Worm (Caenorhabditis elegans): Measurements from ENCODE around the gene Y39A3CL.4.

Gene Y39A3CL.4

DNA sequence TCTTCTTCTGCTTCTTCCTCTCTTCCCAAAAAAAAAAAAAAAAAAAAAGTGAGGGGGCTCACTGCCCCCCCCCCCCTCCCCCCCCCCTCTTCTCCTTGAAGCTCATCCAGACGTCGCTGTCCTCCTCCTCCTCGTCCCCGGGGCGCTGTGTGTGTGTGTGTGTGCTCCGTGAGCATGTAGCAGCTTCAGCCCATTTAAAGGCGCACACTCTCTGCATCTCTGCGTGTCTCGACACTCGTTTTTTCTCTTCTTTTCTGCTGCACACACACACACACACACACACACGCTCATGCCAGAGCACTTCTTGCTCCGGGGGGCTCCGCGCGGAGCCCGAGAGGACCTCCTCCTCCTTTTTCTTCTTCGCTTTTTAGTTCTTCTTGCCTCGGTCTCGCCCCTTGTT is 7.9 kb upstream of the Y39A3CL.4 start (continued):
- TF ChIP-seq dve-1 (tag; optimal IDR thresholded peaks at IDR 0.05; ENCODE audit: insufficient read depth) (peak; percentile 6), ama-1 (optimal IDR thresholded peaks at IDR 0.05) (no peak), mxl-2 (GFP tag; conservative IDR thresholded peaks at IDR 0.05) (no peak), D1046.2 (GFP tag; IDR thresholded peaks at IDR 0.05) (no peak), set-16 (GFP tag; IDR thresholded peaks at IDR 0.05) (peak; percentile 98), nhr-6 (tag; optimal IDR thresholded peaks at IDR 0.05) (no peak), mdt-29 (GFP tag; IDR thresholded peaks at IDR 0.05) (no peak), ZK337.2 (GFP tag; IDR thresholded peaks at IDR 0.05) (no peak), unc-39 (tag; optimal IDR thresholded peaks at IDR 0.05) (no peak), R02D3.7 (tag; optimal IDR thresholded peaks at IDR 0.05) (no peak), pqm-1 (tag; optimal IDR thresholded peaks at IDR 0.05) (no peak), nhr-77 (tag; optimal IDR thresholded peaks at IDR 0.05) (no peak), T20F7.1 (GFP tag; optimal IDR thresholded peaks at IDR 0.05) (no peak), nhr-28 (tag; optimal IDR thresholded peaks at IDR 0.05) (no peak), lin-15B (tag; optimal IDR thresholded peaks at IDR 0.05) (no peak), ceh-28 (tag; optimal IDR thresholded peaks at IDR 0.05) (no peak), ceh-44 (GFP tag; IDR thresholded peaks at IDR 0.05) (no peak), lin-1 (GFP tag; IDR thresholded peaks at IDR 0.05) (no peak), lsy-2 (tag; optimal IDR thresholded peaks at IDR 0.05) (peak; percentile 36 to 76), ctbp-1 (GFP tag; IDR thresholded peaks at IDR 0.05) (peak; percentile 66; the same call in 1 of the 2 replicates), nhr-48 (tag; optimal IDR thresholded peaks at IDR 0.05) (no peak), F49E8.2 (tag; optimal IDR thresholded peaks at IDR 0.05; ENCODE audit: borderline replicate concordance) (no peak), F26F4.8 (GFP tag; conservative IDR thresholded peaks at IDR 0.05) (no peak), nhr-111 (GFP tag; optimal IDR thresholded peaks at IDR 0.05) (no peak), spr-1 (tag; optimal IDR thresholded peaks at IDR 0.05) (no peak), hlh-30 (tag; optimal IDR thresholded peaks at IDR 0.05; ENCODE audit: insufficient read depth) (peak; percentile 64)

DNA sequence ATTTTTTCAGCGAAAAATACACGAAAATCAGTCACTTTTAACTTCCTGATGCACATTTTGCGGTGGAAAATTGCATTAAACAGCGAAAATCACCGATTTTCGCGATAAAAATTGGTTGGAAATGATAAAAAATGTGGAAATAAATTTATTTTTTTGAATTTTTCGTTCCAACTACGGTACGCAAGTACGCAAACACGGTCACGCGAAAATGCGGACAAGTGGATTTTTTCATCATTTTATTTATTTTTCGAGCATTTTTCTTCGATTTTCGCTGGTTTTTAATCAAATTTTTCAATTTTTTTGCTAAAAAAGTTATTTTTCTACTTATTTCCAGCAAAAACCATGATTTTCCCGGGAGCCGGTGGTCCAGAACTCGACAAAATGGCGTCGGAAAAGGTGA is 401 bp downstream of the Y39A3CL.4 start, which contains the start of gene Y39A3CL.3:
Gene Y39A3CL.3, plus strand, starts transcription at position 335 of the 400 bp plus-strand sequence.
- peak; percentile 58 to 97 for TF ChIP-seq lsy-2 (tag; optimal IDR thresholded peaks at IDR 0.05)
- TF ChIP-seq zfp-2 (tag; optimal IDR thresholded peaks at IDR 0.05), result no peak
- no peak for TF ChIP-seq lin-38 (GFP tag; IDR thresholded peaks at IDR 0.05)
- no peak for TF ChIP-seq D1046.2 (GFP tag; IDR thresholded peaks at IDR 0.05)
- TF ChIP-seq ceh-32 (tag; optimal IDR thresholded peaks at IDR 0.05; ENCODE audit: poor library complexity), result no peak
- TF ChIP-seq daf-8 (GFP tag; IDR thresholded peaks at IDR 0.05), result no peak
- no peak for TF ChIP-seq dmd-8 (GFP tag; IDR thresholded peaks at IDR 0.05)
- peak; percentile 58 for TF ChIP-seq mes-2 (tag; optimal IDR thresholded peaks at IDR 0.05; ENCODE audit: poor library complexity, severe bottlenecking)
- TF ChIP-seq lin-15B (tag; optimal IDR thresholded peaks at IDR 0.05), result no peak
- TF ChIP-seq nhr-6 (tag; optimal IDR thresholded peaks at IDR 0.05), result no peak
- no peak for TF ChIP-seq duxl-1 (tag; optimal IDR thresholded peaks at IDR 0.05; ENCODE audit: poor library complexity)
- no peak for TF ChIP-seq vab-7 (GFP tag; IDR thresholded peaks at IDR 0.05)
- no peak for TF ChIP-seq jun-1 (tag; optimal IDR thresholded peaks at IDR 0.05)
- TF ChIP-seq php-3 (GFP tag; IDR thresholded peaks at IDR 0.05), result no peak
- TF ChIP-seq spr-3 (GFP tag; optimal IDR thresholded peaks at IDR 0.05), result no peak
- no peak for TF ChIP-seq fkh-10 (GFP tag; optimal IDR thresholded peaks at IDR 0.05)
- TF ChIP-seq skn-1 (tag; optimal IDR thresholded peaks at IDR 0.05), result no peak
- TF ChIP-seq lin-1 (GFP tag; IDR thresholded peaks at IDR 0.05), result no peak
- TF ChIP-seq Y105C5A.15 (GFP tag; IDR thresholded peaks at IDR 0.05), result no peak
- TF ChIP-seq Y5F2A.4 (GFP tag; optimal IDR thresholded peaks at IDR 0.05), result no peak
- TF ChIP-seq mep-1 (tag; optimal IDR thresholded peaks at IDR 0.05), result peak; percentile 3
- no peak for TF ChIP-seq tag-97 (GFP tag; IDR thresholded peaks at IDR 0.05)
- peak; percentile 50 for TF ChIP-seq aha-1 (tag)
- no peak for TF ChIP-seq lin-29 (GFP tag; IDR thresholded peaks at IDR 0.05)
- no peak for TF ChIP-seq hmg-1.1 (GFP tag; IDR thresholded peaks at IDR 0.05)
- no peak for TF ChIP-seq spr-1 (tag; optimal IDR thresholded peaks at IDR 0.05)
- no peak for TF ChIP-seq ztf-11 (tag; optimal IDR thresholded peaks at IDR 0.05)
- no peak for TF ChIP-seq unc-62 (GFP tag; optimal IDR thresholded peaks at IDR 0.05 in 1 of 2)
- TF ChIP-seq unc-62 (tag; optimal IDR thresholded peaks at IDR 0.05), result no peak
- peak; percentile 51 for TF ChIP-seq dpl-1 (GFP tag; optimal IDR thresholded peaks at IDR 0.05)
- no peak for TF ChIP-seq ctbp-1 (GFP tag; IDR thresholded peaks at IDR 0.05)
- no peak for TF ChIP-seq rbr-2 (tag; optimal IDR thresholded peaks at IDR 0.05)
- TF ChIP-seq F49E8.2 (tag; optimal IDR thresholded peaks at IDR 0.05; ENCODE audit: borderline replicate concordance), result no peak

All from whole organism, L4 larva.